Worm (Caenorhabditis elegans) whole organism, L4 larva: ENCODE results near the gene C07A4.2.

ENCODE experiments used
- D1046.2 ChIP-seq: fragments of 200-800 bp; sonication (Bioruptor generic); IDR thresholded peaks from 2 replicates; pipeline ENCODE4 v1.3.6; 2022; ENCODE audit warnings: missing genetic modification characterization, missing compliant biosample characterization
- R02D3.7 ChIP-seq: fragments of 150-350 bp; sonication (generic microtip); optimal IDR thresholded peaks from 3 replicates; lab custom pipeline; 2014; ENCODE audit warnings: missing biosample characterization, missing genetic modification characterization
- T20F7.1 ChIP-seq: fragments of 200-800 bp; sonication (Bioruptor generic); optimal IDR thresholded peaks from 2 replicates; lab custom pipeline; 2018; ENCODE audit warnings: mild to moderate bottlenecking, missing genetic modification characterization, missing compliant biosample characterization
- T26A8.4 ChIP-seq: fragments of 200-800 bp; sonication (Bioruptor generic); IDR thresholded peaks from 2 replicates; pipeline ENCODE4 v1.3.6; 2022; ENCODE audit warnings: missing genetic modification characterization, missing compliant biosample characterization
- Y105C5A.15 ChIP-seq: fragments of 200-800 bp; sonication (Bioruptor generic); IDR thresholded peaks from 2 replicates; pipeline ENCODE4 v1.3.6; 2022; ENCODE audit warnings: missing genetic modification characterization, missing compliant biosample characterization
- ZK546.5 ChIP-seq, 2 experiments: sonication (generic microtip); optimal IDR thresholded peaks; 2 replicates each; lab custom pipeline; 2017; ENCODE audit warnings: missing biosample characterization in 2 of 2, missing genetic modification characterization in 2 of 2
- ama-1 ChIP-seq: fragments of 150-350 bp; optimal IDR thresholded peaks from 2 replicates; lab custom pipeline; 2014; ENCODE audit warnings: inconsistent platforms, mixed read lengths
- arid-1 ChIP-seq: fragments of 200-800 bp; sonication (Bioruptor generic); conservative IDR thresholded peaks from 2 replicates; pipeline ENCODE4 v1.3.6; 2022; ENCODE audit warnings: missing genetic modification reagents, missing genetic modification characterization, missing compliant biosample characterization
- ceh-20 ChIP-seq: fragments of 200-800 bp; sonication (Bioruptor generic); IDR thresholded peaks from 2 replicates; pipeline ENCODE4 v1.3.6; 2022; ENCODE audit warnings: missing genetic modification reagents, missing genetic modification characterization, missing compliant biosample characterization
- daf-16 ChIP-seq, 3 experiments: sonication (generic microtip); optimal IDR thresholded peaks; 2 replicates each; lab custom pipeline; 2016 to 2017; ENCODE audit warnings: missing genetic modification characterization in 3 of 3, missing genetic modification reagents in 3 of 3, mild to moderate bottlenecking in 2 of 3, missing compliant biosample characterization in 2 of 3, missing biosample characterization in 1 of 3, moderate library complexity in 1 of 3
- daf-19 ChIP-seq: fragments of 200-800 bp; sonication (Bioruptor generic); conservative IDR thresholded peaks from 2 replicates; pipeline ENCODE4 v1.3.6; 2022; ENCODE audit warnings: missing genetic modification characterization, missing compliant biosample characterization
- dmd-8 ChIP-seq: fragments of 200-800 bp; sonication (Bioruptor generic); IDR thresholded peaks from 2 replicates; pipeline ENCODE4 v1.3.6; 2022; ENCODE audit warnings: missing genetic modification characterization, missing compliant biosample characterization
- dmd-9 ChIP-seq: fragments of 200-800 bp; sonication (Bioruptor generic); IDR thresholded peaks from 2 replicates; pipeline ENCODE4 v1.3.6; 2022; ENCODE audit warnings: missing genetic modification reagents, missing genetic modification characterization, missing compliant biosample characterization
- dve-1 ChIP-seq: sonication (generic microtip); optimal IDR thresholded peaks from 2 replicates; lab custom pipeline; 2017; ENCODE audit warnings: antibody characterized with exemption, mild to moderate bottlenecking, missing genetic modification characterization, missing compliant biosample characterization; ENCODE audit not compliant: insufficient read depth
- hif-1 ChIP-seq, 2 experiments: sonication (generic microtip); optimal IDR thresholded peaks; 2 replicates each; lab custom pipeline; 2016 to 2017; ENCODE audit warnings: missing compliant biosample characterization in 2 of 2, missing genetic modification characterization in 2 of 2, missing genetic modification reagents in 2 of 2, missing genotype in 2 of 2, mild to moderate bottlenecking in 1 of 2
- hlh-11 ChIP-seq: fragments of 200-800 bp; sonication (Bioruptor generic); optimal IDR thresholded peaks from 2 replicates; lab custom pipeline; 2018; ENCODE audit warnings: mild to moderate bottlenecking, missing genetic modification characterization, missing compliant biosample characterization
- jun-1 ChIP-seq: fragments of 150-350 bp; optimal IDR thresholded peaks from 2 replicates; lab custom pipeline; 2014; ENCODE audit warnings: missing biosample characterization, missing genetic modification reagents, missing genetic modification characterization
- lin-1 ChIP-seq: fragments of 200-800 bp; sonication (Bioruptor generic); IDR thresholded peaks from 2 replicates; pipeline ENCODE4 v1.3.6; 2022; ENCODE audit warnings: missing genetic modification reagents, missing genetic modification characterization, missing compliant biosample characterization
- lin-29 ChIP-seq: fragments of 200-800 bp; sonication (Bioruptor generic); IDR thresholded peaks from 2 replicates; pipeline ENCODE4 v1.3.6; 2022; ENCODE audit warnings: missing genetic modification reagents, missing genetic modification characterization, missing compliant biosample characterization
- lin-38 ChIP-seq: fragments of 200-800 bp; sonication (Bioruptor generic); IDR thresholded peaks from 2 replicates; pipeline ENCODE4 v1.3.6; 2022; ENCODE audit warnings: missing genetic modification reagents, missing genetic modification characterization, missing compliant biosample characterization
- lin-39 ChIP-seq: fragments of 150-350 bp; optimal IDR thresholded peaks from 2 replicates; lab custom pipeline; 2014; ENCODE audit warnings: missing biosample characterization, missing genetic modification reagents, missing genetic modification characterization
- lir-3 ChIP-seq: sonication (generic microtip); optimal IDR thresholded peaks from 2 replicates; lab custom pipeline; 2016; ENCODE audit warnings: mild to moderate bottlenecking, missing genetic modification characterization, missing compliant biosample characterization
- lsy-2 ChIP-seq, 2 experiments: fragments of 150-350 bp in 1 of 2; sonication (generic microtip) in 1 of 2; optimal IDR thresholded peaks; 2 replicates each; lab custom pipeline; 2014 to 2017; ENCODE audit warnings: missing biosample characterization in 2 of 2, missing genetic modification characterization in 2 of 2
- madf-5 ChIP-seq, 2 experiments: fragments of 200-800 bp; sonication (Bioruptor generic); IDR thresholded peaks; 2 replicates each; pipeline ENCODE4 v1.3.6; 2022; ENCODE audit warnings: missing compliant biosample characterization in 2 of 2, missing genetic modification characterization in 2 of 2
- mdl-1 ChIP-seq, 2 experiments: fragments of 150-350 bp in 1 of 2; sonication (generic microtip) in 1 of 2; optimal IDR thresholded peaks; 2 replicates each; lab custom pipeline; 2014 to 2017; ENCODE audit warnings: missing biosample characterization in 2 of 2, missing genetic modification characterization in 2 of 2
- mep-1 ChIP-seq: fragments of 150-350 bp; sonication (generic microtip); optimal IDR thresholded peaks from 3 replicates; lab custom pipeline; 2014; ENCODE audit warnings: missing biosample characterization, missing genetic modification characterization
- mxl-3 ChIP-seq: fragments of 200-800 bp; sonication (Bioruptor generic); optimal IDR thresholded peaks from 2 replicates; lab custom pipeline; 2018; ENCODE audit warnings: mild to moderate bottlenecking, missing genetic modification characterization, missing compliant biosample characterization
- nhr-10 ChIP-seq: fragments of 150-350 bp; optimal IDR thresholded peaks from 2 replicates; lab custom pipeline; 2014; ENCODE audit warnings: missing biosample characterization, missing genetic modification characterization
- nhr-102 ChIP-seq: sonication (generic microtip); optimal IDR thresholded peaks from 2 replicates; lab custom pipeline; 2016; ENCODE audit warnings: mild to moderate bottlenecking, missing genetic modification characterization, moderate library complexity, missing compliant biosample characterization
- nhr-111 ChIP-seq: fragments of 200-800 bp; sonication (Bioruptor generic); optimal IDR thresholded peaks from 2 replicates; lab custom pipeline; 2018; ENCODE audit warnings: mild to moderate bottlenecking, missing genetic modification characterization, missing compliant biosample characterization
- nhr-28 ChIP-seq: fragments of 150-350 bp; optimal IDR thresholded peaks from 2 replicates; lab custom pipeline; 2014; ENCODE audit warnings: missing biosample characterization, missing genetic modification characterization
- nhr-41 ChIP-seq: fragments of 200-800 bp; sonication (Bioruptor generic); IDR thresholded peaks from 2 replicates; pipeline ENCODE4 v1.3.6; 2022; ENCODE audit warnings: missing genetic modification reagents, missing genetic modification characterization, missing compliant biosample characterization
- nhr-42 ChIP-seq: fragments of 200-800 bp; sonication (Bioruptor generic); IDR thresholded peaks from 2 replicates; pipeline ENCODE4 v1.3.6; 2022; ENCODE audit warnings: missing genetic modification characterization, missing compliant biosample characterization
- nhr-6 ChIP-seq: fragments of 150-350 bp; optimal IDR thresholded peaks from 2 replicates; lab custom pipeline; 2014; ENCODE audit warnings: missing biosample characterization, missing genetic modification characterization
- nhr-77 ChIP-seq: fragments of 150-350 bp; optimal IDR thresholded peaks from 2 replicates; lab custom pipeline; 2014; ENCODE audit warnings: missing biosample characterization, missing genetic modification characterization
- php-3 ChIP-seq: fragments of 200-800 bp; sonication (Bioruptor generic); IDR thresholded peaks from 2 replicates; pipeline ENCODE4 v1.3.6; 2022; ENCODE audit warnings: missing genetic modification reagents, missing genetic modification characterization, missing compliant biosample characterization
- rbr-2 ChIP-seq: sonication (generic microtip); optimal IDR thresholded peaks from 2 replicates; lab custom pipeline; 2016; ENCODE audit warnings: missing genotype, missing genetic modification characterization, missing compliant biosample characterization
- saeg-2 ChIP-seq: fragments of 200-800 bp; sonication (Bioruptor generic); IDR thresholded peaks from 2 replicates; pipeline ENCODE4 v1.3.6; 2022; ENCODE audit warnings: missing genetic modification reagents, missing genetic modification characterization, missing compliant biosample characterization
- set-16 ChIP-seq: fragments of 200-800 bp; sonication (Bioruptor generic); IDR thresholded peaks from 2 replicates; pipeline ENCODE4 v1.3.6; 2022; ENCODE audit warnings: missing genetic modification reagents, missing genetic modification characterization, missing compliant biosample characterization
- snpc-4 ChIP-seq: fragments of 150-350 bp; optimal IDR thresholded peaks from 2 replicates; lab custom pipeline; 2014; ENCODE audit warnings: missing biosample characterization, missing genetic modification characterization
- tag-97 ChIP-seq: fragments of 200-800 bp; sonication (Bioruptor generic); IDR thresholded peaks from 2 replicates; pipeline ENCODE4 v1.3.6; 2022; ENCODE audit warnings: missing genetic modification characterization, missing compliant biosample characterization
- tra-1 ChIP-seq: fragments of 200-800 bp; sonication (Bioruptor generic); IDR thresholded peaks from 2 replicates; pipeline ENCODE4 v1.3.6; 2022; ENCODE audit warnings: missing genetic modification reagents, missing genetic modification characterization, missing compliant biosample characterization
- unc-62 ChIP-seq, 3 experiments: fragments of 150-350 bp in 1 of 3; sonication (generic microtip); optimal IDR thresholded peaks in 2 of 3; peaks in 1 of 3; 1 replicate in 1 of 3; 2 replicates in 2 of 3; lab custom pipeline; 2014 to 2017; ENCODE audit warnings: missing biosample characterization in 3 of 3, missing genetic modification characterization in 3 of 3, missing genetic modification reagents in 3 of 3, missing genotype in 1 of 3
- zag-1 ChIP-seq: fragments of 150-350 bp; optimal IDR thresholded peaks from 2 replicates; lab custom pipeline; 2014; ENCODE audit warnings: missing biosample characterization, missing genetic modification characterization

Gene C07A4.2

ce11 chrX:10216344-10216743 is 44.3 kb downstream of the C07A4.2 start (continued):
- TF ChIP-seq lin-1 (GFP tag; lab: Robert Waterston, UW) (no peak), ama-1 (lab: Kevin White, UChicago) (no peak), jun-1 (tag; lab: Kevin White, UChicago) (no peak), Y105C5A.15 (GFP tag; lab: Robert Waterston, UW) (no peak), T26A8.4 (peak; percentile 10; the same call in 1 of the 2 replicates), R02D3.7 (tag; lab: Kevin White, UChicago) (no peak), nhr-28 (tag; lab: Kevin White, UChicago) (peak; percentile 84), mxl-3 (GFP tag; lab: Kevin White, UChicago) (peak; percentile 36), tra-1 (GFP tag; lab: Robert Waterston, UW) (0 out of 2 replicates have a peak, but pooled peaks have one; percentile 22), arid-1 (GFP tag; lab: Robert Waterston, UW) (no peak), D1046.2 (no peak), mdl-1 (tag; optimal IDR thresholded peaks at IDR 0.05; lab: Kevin White, UChicago) (peak in 1 of 2 experiments; percentile 8)

ce11 chrX:10216857-10217256 is 44.9 kb downstream of the C07A4.2 start:
- TF ChIP-seq daf-19 (GFP tag; lab: Robert Waterston, UW) = no peak
- TF ChIP-seq nhr-10 (tag; lab: Kevin White, UChicago) = no peak
- peak; percentile 14; the same call in 1 of the 2 replicates for TF ChIP-seq lin-29 (GFP tag; lab: Robert Waterston, UW)
- peak; percentile 55 for TF ChIP-seq nhr-102 (tag; lab: Kevin White, UChicago)
- TF ChIP-seq tag-97 = 0 out of 2 replicates have a peak, but pooled peaks have one; percentile 30
- TF ChIP-seq ceh-20 (GFP tag; lab: Robert Waterston, UW) = peak; percentile 16; the same call in 1 of the 2 replicates
- TF ChIP-seq saeg-2 (GFP tag; lab: Robert Waterston, UW) = 0 out of 2 replicates have a peak, but pooled peaks have one; percentile 51
- TF ChIP-seq lin-38 (GFP tag; lab: Robert Waterston, UW) = peak; percentile 10; the same call in 1 of the 2 replicates
- no peak for TF ChIP-seq nhr-28 (tag; lab: Kevin White, UChicago)
- no peak for TF ChIP-seq zag-1
- TF ChIP-seq lsy-2 (tag; optimal IDR thresholded peaks at IDR 0.05; lab: Kevin White, UChicago) = no peak
- no peak for TF ChIP-seq rbr-2 (tag; lab: Kevin White, UChicago)
- no peak for TF ChIP-seq nhr-77 (tag; lab: Kevin White, UChicago)
- peak; percentile 54 for TF ChIP-seq T26A8.4
- no peak for TF ChIP-seq unc-62 (GFP tag; optimal IDR thresholded peaks at IDR 0.05 in 1 of 2; lab: Kevin White, UChicago)
- no peak for TF ChIP-seq unc-62 (tag; optimal IDR thresholded peaks at IDR 0.05; lab: Kevin White, UChicago)
- TF ChIP-seq daf-16 (GFP tag; optimal IDR thresholded peaks at IDR 0.05; lab: Kevin White, UChicago) = no peak
- TF ChIP-seq daf-16 (tag; optimal IDR thresholded peaks at IDR 0.05; lab: Kevin White, UChicago) = peak; percentile 44
- peak; percentile 48 for TF ChIP-seq php-3 (GFP tag; lab: Robert Waterston, UW)
- TF ChIP-seq dmd-9 (GFP tag; lab: Robert Waterston, UW) = no peak
- 0 out of 2 replicates have a peak, but pooled peaks have one; percentile 20 for TF ChIP-seq arid-1 (GFP tag; lab: Robert Waterston, UW)
- TF ChIP-seq lir-3 (tag; lab: Kevin White, UChicago) = no peak

- no peak for TF ChIP-seq daf-16 (GFP tag; optimal IDR thresholded peaks at IDR 0.05; lab: Kevin White, UChicago)
- TF ChIP-seq daf-16 (tag; optimal IDR thresholded peaks at IDR 0.05; lab: Kevin White, UChicago) = peak; percentile 90
- no peak for TF ChIP-seq ZK546.5 (tag; optimal IDR thresholded peaks at IDR 0.05; lab: Kevin White, UChicago)
- TF ChIP-seq set-16 (GFP tag; lab: Robert Waterston, UW) = no peak
- no peak for TF ChIP-seq lin-38 (GFP tag; lab: Robert Waterston, UW)
- no peak for TF ChIP-seq nhr-41
- TF ChIP-seq lin-39 (tag; lab: Kevin White, UChicago) = no peak
- TF ChIP-seq hif-1 (tag; optimal IDR thresholded peaks at IDR 0.05; lab: Kevin White, UChicago) = peak in 1 of 2 experiments; percentile 71
- TF ChIP-seq nhr-111 (GFP tag; lab: Kevin White, UChicago) = no peak
- TF ChIP-seq daf-19 (GFP tag; lab: Robert Waterston, UW) = no peak
- TF ChIP-seq nhr-6 = no peak
- TF ChIP-seq dmd-8 (GFP tag; lab: Robert Waterston, UW) = no peak
- TF ChIP-seq hlh-11 (tag; lab: Kevin White, UChicago) = peak; percentile 86
- TF ChIP-seq snpc-4 (tag; lab: Kevin White, UChicago) = no peak
- TF ChIP-seq T20F7.1 = peak; percentile 41
- TF ChIP-seq nhr-42 = 0 out of 2 replicates have a peak, but pooled peaks have one; percentile 1
- TF ChIP-seq php-3 (GFP tag; lab: Robert Waterston, UW) = 0 out of 2 replicates have a peak, but pooled peaks have one; percentile 9
- peak; percentile 20 for TF ChIP-seq mxl-3 (GFP tag; lab: Kevin White, UChicago)
- peak; percentile 91 for TF ChIP-seq dve-1 (tag; lab: Kevin White, UChicago)
- no peak for TF ChIP-seq lin-29 (GFP tag; lab: Robert Waterston, UW)
- TF ChIP-seq tag-97 = no peak
- TF ChIP-seq madf-5 (GFP tag; IDR thresholded peaks at IDR 0.05; lab: Robert Waterston, UW) = no peak
- TF ChIP-seq mep-1 (tag; lab: Kevin White, UChicago) = peak; percentile 70
- peak in 1 of 2 experiments; percentile 15 for TF ChIP-seq unc-62 (GFP tag; optimal IDR thresholded peaks at IDR 0.05 in 1 of 2; lab: Kevin White, UChicago)
- no peak for TF ChIP-seq unc-62 (tag; optimal IDR thresholded peaks at IDR 0.05; lab: Kevin White, UChicago)
Measured at ce11 chrX:10218779-10219178, 46.8 kb downstream of the C07A4.2 start, which contains the start of gene F44A6.5. Gene F44A6.5, minus strand, starts transcription at chrX:10218929.
